Fruit fly (Drosophila melanogaster): ENCODE data around the gene CG42876.

- TF ChIP-seq Mnt (GFP tag; optimal IDR thresholded peaks at IDR 0.05) (no peak), CG1620 (GFP tag; optimal IDR thresholded peaks at IDR 0.05) (no peak), pad (GFP tag; optimal IDR thresholded peaks at IDR 0.05) (no peak), bab1 (GFP tag; optimal IDR thresholded peaks at IDR 0.05) (no peak), Clk (GFP tag; optimal IDR thresholded peaks at IDR 0.05) (no peak), CG33017 (tag; optimal IDR thresholded peaks at IDR 0.05) (no peak)
Measured at dm6 chr2L:15782996-15783395, 28.9 kb downstream of the CG42876 start.
